Fruit fly (Drosophila melanogaster) whole organism, embryonic: ENCODE results near the gene CG4267.
A peak's percentile ranks its signal among the peaks of the same experiment; 100 is the strongest.

Experiments used
- CG10366 ChIP-seq: fragments of 200-800 bp; sonication (Bioruptor generic); IDR thresholded peaks from 2 replicates; pipeline ENCODE4 v1.3.6; 2022; ENCODE audit warnings: missing biosample characterization, missing genetic modification characterization
- CG11696 ChIP-seq: fragments of 200-800 bp; sonication (Bioruptor generic); IDR thresholded peaks from 2 replicates; pipeline ENCODE4 v1.3.6; 2022; ENCODE audit warnings: missing biosample characterization, missing genetic modification characterization
- CG13296 ChIP-seq: fragments of 200-800 bp; sonication (Bioruptor generic); optimal IDR thresholded peaks from 3 replicates; lab custom pipeline; 2018; ENCODE audit warnings: missing biosample characterization, mild to moderate bottlenecking, missing genetic modification characterization
- CG13624 ChIP-seq: fragments of 200-800 bp; sonication (Bioruptor generic); optimal IDR thresholded peaks from 2 replicates; lab custom pipeline; 2016; ENCODE audit warnings: missing biosample characterization, missing genetic modification characterization
- CG15011 ChIP-seq: fragments of 200-800 bp; sonication (Bioruptor generic); optimal IDR thresholded peaks from 3 replicates; lab custom pipeline; 2018; ENCODE audit warnings: missing biosample characterization, mild to moderate bottlenecking, missing genetic modification characterization
- CG15073 ChIP-seq: fragments of 200-800 bp; sonication (Bioruptor generic); optimal IDR thresholded peaks from 2 replicates; lab custom pipeline; 2016; ENCODE audit warnings: missing biosample characterization, missing genetic modification characterization
- CG1603 ChIP-seq: fragments of 200-800 bp; sonication (Bioruptor generic); optimal IDR thresholded peaks from 2 replicates; lab custom pipeline; 2019; ENCODE audit warnings: missing biosample characterization, mild to moderate bottlenecking, missing genetic modification characterization, moderate library complexity
- CG16863 ChIP-seq: fragments of 200-800 bp; sonication (Bioruptor generic); optimal IDR thresholded peaks from 3 replicates; lab custom pipeline; 2016; ENCODE audit warnings: missing biosample characterization, missing genetic modification characterization
- CG17359 ChIP-seq: fragments of 200-800 bp; sonication (Bioruptor generic); optimal IDR thresholded peaks from 3 replicates; lab custom pipeline; 2018; ENCODE audit warnings: missing biosample characterization, mild to moderate bottlenecking, missing genetic modification characterization, moderate library complexity
- CG17568 ChIP-seq: fragments of 200-800 bp; sonication (Bioruptor generic); optimal IDR thresholded peaks from 2 replicates; lab custom pipeline; 2018; ENCODE audit warnings: missing biosample characterization, mild to moderate bottlenecking, missing genetic modification characterization, moderate library complexity
- CG32532 ChIP-seq: fragments of 200-800 bp; sonication (Bioruptor generic); IDR thresholded peaks from 2 replicates; pipeline ENCODE4 v1.3.6; 2022; ENCODE audit warnings: missing biosample characterization, missing genetic modification characterization
- CG33213 ChIP-seq: fragments of 200-800 bp; sonication (Bioruptor generic); optimal IDR thresholded peaks from 3 replicates; lab custom pipeline; 2016; ENCODE audit warnings: missing biosample characterization, missing genetic modification characterization
- CG4282 ChIP-seq: fragments of 200-800 bp; sonication (Bioruptor generic); optimal IDR thresholded peaks from 2 replicates; lab custom pipeline; 2016; ENCODE audit warnings: missing biosample characterization, missing genetic modification characterization
- CG4820 ChIP-seq: fragments of 200-800 bp; sonication (Bioruptor generic); optimal IDR thresholded peaks from 3 replicates; lab custom pipeline; 2016; ENCODE audit warnings: missing biosample characterization, missing genetic modification characterization
- CG5180 ChIP-seq: fragments of 200-800 bp; sonication (Bioruptor generic); optimal IDR thresholded peaks from 3 replicates; lab custom pipeline; 2017; ENCODE audit warnings: missing biosample characterization, missing genetic modification characterization, mild to moderate bottlenecking, moderate library complexity, missing genetic modification reagents
- CG5953 ChIP-seq: fragments of 200-800 bp; sonication (Bioruptor generic); IDR thresholded peaks from 2 replicates; pipeline ENCODE4 v1.3.6; 2022; ENCODE audit warnings: missing biosample characterization, missing genetic modification characterization
- CG7745 ChIP-seq: fragments of 200-800 bp; sonication (Bioruptor generic); optimal IDR thresholded peaks from 2 replicates; lab custom pipeline; 2018; ENCODE audit warnings: missing biosample characterization, mild to moderate bottlenecking, missing genetic modification characterization, moderate library complexity
- CG8089 ChIP-seq: fragments of 200-800 bp; sonication (Bioruptor generic); optimal IDR thresholded peaks from 3 replicates; lab custom pipeline; 2016; ENCODE audit warnings: missing biosample characterization, missing genetic modification characterization
- CG8290 ChIP-seq, 3 experiments: fragments of 200-800 bp; sonication (Bioruptor generic); optimal IDR thresholded peaks; 2 replicates each; lab custom pipeline; 2016 to 2019; ENCODE audit warnings: missing biosample characterization in 3 of 3, missing genetic modification characterization in 3 of 3, mild to moderate bottlenecking in 2 of 3, moderate library complexity in 1 of 3
- CG8924 ChIP-seq: fragments of 200-800 bp; optimal IDR thresholded peaks from 3 replicates; lab custom pipeline; 2019; ENCODE audit warnings: missing biosample characterization, mild to moderate bottlenecking, missing genetic modification characterization, moderate library complexity
- CG9817 ChIP-seq: fragments of 200-800 bp; sonication (Bioruptor generic); optimal IDR thresholded peaks from 2 replicates; lab custom pipeline; 2018; ENCODE audit warnings: missing biosample characterization, mild to moderate bottlenecking, missing genetic modification characterization, moderate library complexity
- Chrac-16 ChIP-seq: fragments of 200-800 bp; sonication (Bioruptor generic); optimal IDR thresholded peaks from 3 replicates; lab custom pipeline; 2016; ENCODE audit warnings: missing biosample characterization, missing genetic modification characterization
- CoRest ChIP-seq: fragments of 200-800 bp; sonication (Bioruptor generic); optimal IDR thresholded peaks from 3 replicates; lab custom pipeline; 2018; ENCODE audit warnings: missing biosample characterization, mild to moderate bottlenecking, missing genetic modification characterization, moderate library complexity
- D19A ChIP-seq: fragments of 200-800 bp; optimal IDR thresholded peaks from 3 replicates; lab custom pipeline; 2019; ENCODE audit warnings: missing biosample characterization, mild to moderate bottlenecking, missing genetic modification characterization, moderate library complexity
- Dek ChIP-seq: fragments of 200-800 bp; sonication (Bioruptor generic); optimal IDR thresholded peaks from 3 replicates; lab custom pipeline; 2019; ENCODE audit warnings: missing biosample characterization, mild to moderate bottlenecking, missing genetic modification characterization, moderate library complexity
- Dfd ChIP-seq, 2 experiments: fragments of >200 bp; optimal IDR thresholded peaks; 2 replicates each; lab custom pipeline; 2017; ENCODE audit warnings: missing biosample characterization in 2 of 2, missing genetic modification characterization in 2 of 2
- Dip3 ChIP-seq: fragments of 200-800 bp; sonication (Bioruptor generic); optimal IDR thresholded peaks from 3 replicates; lab custom pipeline; 2016; ENCODE audit warnings: missing biosample characterization, missing genetic modification characterization
- Drgx ChIP-seq: fragments of 200-800 bp; sonication (Bioruptor generic); IDR thresholded peaks from 2 replicates; pipeline ENCODE4 v1.3.6; 2022; ENCODE audit warnings: missing biosample characterization, missing genetic modification characterization
- Ets65A ChIP-seq: fragments of 200-800 bp; sonication (Bioruptor generic); peaks from one replicate; lab custom pipeline; 2016; ENCODE audit warnings: missing biosample characterization, missing genetic modification characterization
- Hmr ChIP-seq: fragments of 200-800 bp; sonication (Bioruptor generic); optimal IDR thresholded peaks from 3 replicates; lab custom pipeline; 2017; ENCODE audit warnings: mild to moderate bottlenecking, missing biosample characterization, missing genetic modification reagents, missing genetic modification characterization
- Nf-YC ChIP-seq: fragments of 200-800 bp; optimal IDR thresholded peaks from 3 replicates; lab custom pipeline; 2019; ENCODE audit warnings: missing biosample characterization, mild to moderate bottlenecking, missing genetic modification characterization, moderate library complexity
- ato ChIP-seq: fragments of 200-800 bp; sonication (Bioruptor generic); IDR thresholded peaks from 2 replicates; pipeline ENCODE4 v1.3.6; 2022; ENCODE audit warnings: missing biosample characterization, missing genetic modification characterization; ENCODE audit not compliant: partially characterized antibody
- bbx ChIP-seq: fragments of 200-800 bp; sonication (Bioruptor generic); IDR thresholded peaks from 2 replicates; pipeline ENCODE4 v1.3.6; 2022; ENCODE audit warnings: missing biosample characterization, missing genetic modification characterization; ENCODE audit not compliant: partially characterized antibody
- chm ChIP-seq: fragments of 200-800 bp; sonication (Bioruptor generic); IDR thresholded peaks from 2 replicates; pipeline ENCODE4 v1.3.6; 2022; ENCODE audit warnings: missing biosample characterization, missing genetic modification characterization
- insv ChIP-seq, 2 experiments: fragments of 200-800 bp; sonication (Bioruptor generic); optimal IDR thresholded peaks; 3 replicates each; lab custom pipeline; 2016 to 2018; ENCODE audit warnings: missing biosample characterization in 2 of 2, missing genetic modification characterization in 2 of 2
- kah ChIP-seq: fragments of 200-800 bp; sonication (Bioruptor generic); optimal IDR thresholded peaks from 2 replicates; lab custom pipeline; 2018; ENCODE audit warnings: missing biosample characterization, mild to moderate bottlenecking, missing genetic modification characterization
- lab ChIP-seq: fragments of 200-800 bp; sonication (Bioruptor generic); optimal IDR thresholded peaks from 3 replicates; lab custom pipeline; 2017; ENCODE audit warnings: missing biosample characterization, missing genetic modification characterization, mild to moderate bottlenecking, moderate library complexity, missing genetic modification reagents
- mirr ChIP-seq: fragments of 200-800 bp; sonication (Bioruptor generic); optimal IDR thresholded peaks from 3 replicates; lab custom pipeline; 2018; ENCODE audit warnings: missing biosample characterization, mild to moderate bottlenecking, missing genetic modification characterization
- mld ChIP-seq: fragments of 200-800 bp; sonication (Bioruptor generic); IDR thresholded peaks from 3 replicates; pipeline ENCODE4 v1.3.6; 2022; ENCODE audit warnings: missing biosample characterization, missing genetic modification characterization; ENCODE audit not compliant: partially characterized antibody
- org-1 ChIP-seq: fragments of 200-800 bp; sonication (Bioruptor generic); optimal IDR thresholded peaks from 2 replicates; lab custom pipeline; 2017; ENCODE audit warnings: missing biosample characterization, missing genetic modification characterization
- peb ChIP-seq: fragments of 200-800 bp; sonication (Bioruptor generic); IDR thresholded peaks from 2 replicates; pipeline ENCODE4 v1.3.6; 2022; ENCODE audit warnings: missing biosample characterization, missing genetic modification characterization
- psq ChIP-seq: fragments of 200-800 bp; sonication (Bioruptor generic); optimal IDR thresholded peaks from 2 replicates; lab custom pipeline; 2017; ENCODE audit warnings: missing biosample characterization, missing genetic modification characterization
- pum ChIP-seq: fragments of 200-800 bp; sonication (Bioruptor generic); optimal IDR thresholded peaks from 2 replicates; lab custom pipeline; 2016; ENCODE audit warnings: missing biosample characterization, missing genetic modification characterization
- sc ChIP-seq, 3 experiments: fragments of >200 bp in 2 of 3; fragments of 200-800 bp in 1 of 3; sonication (Bioruptor generic) in 1 of 3; optimal IDR thresholded peaks; 2 replicates in 2 of 3; 3 replicates in 1 of 3; lab custom pipeline; 2017; ENCODE audit warnings: mild to moderate bottlenecking in 1 of 3, missing biosample characterization in 1 of 3, missing genetic modification characterization in 1 of 3, missing genetic modification reagents in 1 of 3
- sna ChIP-seq: fragments of 200-800 bp; sonication (Bioruptor generic); IDR thresholded peaks from 2 replicates; pipeline ENCODE4 v1.3.6; 2022; ENCODE audit warnings: missing biosample characterization, missing genetic modification characterization; ENCODE audit not compliant: partially characterized antibody
- so ChIP-seq: fragments of 200-800 bp; sonication (Bioruptor generic); IDR thresholded peaks from 3 replicates; pipeline ENCODE4 v1.3.6; 2022; ENCODE audit warnings: missing biosample characterization, missing genetic modification characterization
- sr ChIP-seq: fragments of 200-800 bp; sonication (Bioruptor generic); IDR thresholded peaks from 3 replicates; pipeline ENCODE4 v1.3.6; 2022; ENCODE audit warnings: missing biosample characterization, missing genetic modification characterization

CG4267 gene

DNA sequence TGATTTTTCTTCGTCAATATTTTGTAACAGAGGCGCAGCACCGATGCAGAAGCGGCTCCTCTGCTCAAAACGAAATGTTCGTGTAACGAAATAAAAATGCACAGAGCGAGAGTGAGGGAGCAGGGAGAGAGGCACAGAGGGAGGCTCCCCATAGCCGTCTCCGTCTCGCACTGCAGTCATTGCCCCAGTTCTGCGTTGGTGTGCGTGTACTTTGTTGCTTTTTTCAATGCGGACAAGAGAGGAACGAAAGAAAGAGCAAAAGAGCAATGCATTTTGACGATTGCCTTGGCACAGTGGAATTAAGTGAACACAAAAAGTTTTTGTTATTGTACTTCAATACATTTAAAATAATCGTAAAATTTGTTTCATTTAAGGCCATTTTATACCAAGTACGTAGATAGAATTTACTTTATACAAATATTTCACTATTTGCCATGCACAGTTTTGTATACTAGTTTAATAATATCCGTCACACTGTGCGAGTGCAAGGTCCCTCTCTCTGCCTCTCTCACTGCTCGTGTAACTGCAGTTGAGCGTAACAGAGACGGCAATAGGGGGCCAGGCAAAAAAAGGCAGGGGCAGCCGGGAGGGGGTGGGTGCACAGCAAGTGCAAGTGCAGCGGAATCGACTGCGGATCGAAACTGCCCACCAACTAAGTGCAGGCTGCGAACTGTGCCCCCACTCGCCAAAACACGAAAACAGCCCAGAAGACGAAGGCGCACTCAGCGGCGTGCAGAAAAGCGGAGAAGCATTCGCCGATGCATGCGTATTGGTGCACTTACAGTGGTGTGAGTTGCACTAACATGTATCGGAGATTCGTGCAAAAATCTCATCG, 39.9 kb upstream of the CG4267 start (continued):
- peak; percentile 98 for TF ChIP-seq CG33213 (GFP tag; lab: Kevin White, UChicago)
- TF ChIP-seq Hmr = peak; percentile 83
- TF ChIP-seq kah (GFP tag; lab: Kevin White, UChicago) = peak; percentile 96
- TF ChIP-seq CG16863 (GFP tag; lab: Kevin White, UChicago) = peak; percentile 99
- peak; percentile 95 for TF ChIP-seq CG15011 (GFP tag; lab: Kevin White, UChicago)
- TF ChIP-seq CG1603 (tag; lab: Kevin White, UChicago) = peak; percentile 99
- peak; percentile 98 for TF ChIP-seq D19A (tag; lab: Kevin White, UChicago)
- peak; percentile 72; the same call in 2 of the 3 replicates for TF ChIP-seq mld
- peak; percentile 38 for TF ChIP-seq Dip3 (GFP tag; lab: Kevin White, UChicago)
- TF ChIP-seq sc (optimal IDR thresholded peaks at IDR 0.05; lab: Kevin White, UChicago) = no peak
- peak; percentile 100 for TF ChIP-seq sc (GFP tag; optimal IDR thresholded peaks at IDR 0.05; lab: Kevin White, UChicago)
- TF ChIP-seq sr (GFP tag; lab: Robert Waterston, UW) = peak; percentile 95
- peak; percentile 80 for TF ChIP-seq sna (GFP tag; lab: Robert Waterston, UW)
- peak; percentile 99 for TF ChIP-seq CG5953
- TF ChIP-seq mirr (GFP tag; lab: Kevin White, UChicago) = peak; percentile 8
- peak; percentile 99 for TF ChIP-seq CG8290 (GFP tag; optimal IDR thresholded peaks at IDR 0.05; lab: Kevin White, UChicago)
- peak; percentile 95 to 98 for TF ChIP-seq CG8290 (tag; optimal IDR thresholded peaks at IDR 0.05; lab: Kevin White, UChicago)
- TF ChIP-seq insv (GFP tag; optimal IDR thresholded peaks at IDR 0.05; lab: Kevin White, UChicago) = peak; percentile 60 to 61
- TF ChIP-seq Dek (tag; lab: Kevin White, UChicago) = peak; percentile 92
- peak; percentile 98 for TF ChIP-seq CG7745 (tag; lab: Kevin White, UChicago)
- peak; percentile 98 for TF ChIP-seq CoRest
- peak; percentile 94 for TF ChIP-seq CG13624 (GFP tag; lab: Kevin White, UChicago)
- peak; percentile 77 for TF ChIP-seq bbx (GFP tag; lab: Robert Waterston, UW)
- peak; percentile 91 for TF ChIP-seq CG5180 (GFP tag; lab: Kevin White, UChicago)
- peak; percentile 99 for TF ChIP-seq CG4282
- TF ChIP-seq Chrac-16 = peak; percentile 99
- TF ChIP-seq org-1 (GFP tag; lab: Kevin White, UChicago) = peak; percentile 99
- TF ChIP-seq CG8089 (GFP tag; lab: Kevin White, UChicago) = peak; percentile 98
- TF ChIP-seq CG4820 (GFP tag; lab: Kevin White, UChicago) = peak; percentile 99
- TF ChIP-seq ato (GFP tag; lab: Robert Waterston, UW) = peak; percentile 21; the same call in 1 of the 2 replicates
- TF ChIP-seq chm (GFP tag; lab: Robert Waterston, UW) = peak; percentile 99
- TF ChIP-seq so (GFP tag; lab: Robert Waterston, UW) = peak; percentile 99
- peak; percentile 85 for TF ChIP-seq CG32532 (GFP tag; lab: Robert Waterston, UW)
- peak; percentile 95 for TF ChIP-seq CG11696 (GFP tag; lab: Robert Waterston, UW)
- peak; percentile 100 for TF ChIP-seq Drgx (GFP tag; lab: Robert Waterston, UW)
- TF ChIP-seq pum (GFP tag; lab: Kevin White, UChicago) = peak; percentile 99
- peak; percentile 95 for TF ChIP-seq psq
- TF ChIP-seq Ets65A = peak; percentile 99
- TF ChIP-seq CG10366 (GFP tag; lab: Robert Waterston, UW) = peak; percentile 99
- TF ChIP-seq CG9817 (tag; lab: Kevin White, UChicago) = peak; percentile 87
- TF ChIP-seq CG17359 (tag; lab: Kevin White, UChicago) = peak; percentile 100
- peak; percentile 74 for TF ChIP-seq Nf-YC (tag; lab: Kevin White, UChicago)
- peak; percentile 97 for TF ChIP-seq CG17568 (GFP tag; lab: Kevin White, UChicago)
- peak; percentile 82 for TF ChIP-seq CG13296 (GFP tag; lab: Kevin White, UChicago)
- peak; percentile 96 for TF ChIP-seq lab (GFP tag; lab: Kevin White, UChicago)
- no peak for TF ChIP-seq Dfd (GFP tag; optimal IDR thresholded peaks at IDR 0.05; lab: Kevin White, UChicago)
- TF ChIP-seq peb (GFP tag; lab: Robert Waterston, UW) = peak; percentile 99
- TF ChIP-seq CG15073 (GFP tag; lab: Kevin White, UChicago) = peak; percentile 90
- peak; percentile 99 for TF ChIP-seq CG8924
